Worm (Caenorhabditis elegans) whole organism, L2 larva: ENCODE data around the gene tbc-14.

Experiments used
- F13H6.1 ChIP-seq: sonication (generic microtip); optimal IDR thresholded peaks from 2 replicates; lab custom pipeline; 2016; ENCODE audit warnings: missing genetic modification characterization, missing compliant biosample characterization
- R02D3.7 ChIP-seq: fragments of 150-350 bp; optimal IDR thresholded peaks from 2 replicates; lab custom pipeline; 2014; ENCODE audit warnings: missing biosample characterization, missing genetic modification characterization
- ceh-82 ChIP-seq: fragments of 150-350 bp; optimal IDR thresholded peaks from 2 replicates; lab custom pipeline; 2014; ENCODE audit warnings: missing biosample characterization, missing genetic modification characterization
- egl-27 ChIP-seq: sonication (generic microtip); optimal IDR thresholded peaks from 3 replicates; lab custom pipeline; 2017; ENCODE audit warnings: missing biosample characterization, missing genetic modification reagents, missing genetic modification characterization
- elt-3 ChIP-seq: sonication (generic microtip); optimal IDR thresholded peaks from 2 replicates; lab custom pipeline; 2017; ENCODE audit warnings: missing biosample characterization, missing genetic modification characterization
- fos-1 ChIP-seq: fragments of 150-350 bp; optimal IDR thresholded peaks from 2 replicates; lab custom pipeline; 2014; ENCODE audit warnings: missing biosample characterization, missing genetic modification characterization
- gmeb-1 ChIP-seq: fragments of 150-350 bp; optimal IDR thresholded peaks from 2 replicates; lab custom pipeline; 2014; ENCODE audit warnings: missing biosample characterization, missing genetic modification characterization
- mbf-1 ChIP-seq: sonication (generic microtip); optimal IDR thresholded peaks from 2 replicates; lab custom pipeline; 2017; ENCODE audit warnings: missing biosample characterization, missing genetic modification characterization
- mdl-1 ChIP-seq, 2 experiments: fragments of 150-350 bp in 1 of 2; sonication (generic microtip) in 1 of 2; optimal IDR thresholded peaks; 2 replicates each; lab custom pipeline; 2017; ENCODE audit warnings: missing biosample characterization in 2 of 2, missing genetic modification characterization in 2 of 2
- nhr-11 ChIP-seq: fragments of 150-350 bp; optimal IDR thresholded peaks from 2 replicates; lab custom pipeline; 2014; ENCODE audit warnings: missing biosample characterization, missing genetic modification characterization
- nhr-237 ChIP-seq: fragments of 150-350 bp; optimal IDR thresholded peaks from 2 replicates; lab custom pipeline; 2014; ENCODE audit warnings: missing biosample characterization, missing genetic modification characterization
- snpc-4 ChIP-seq: fragments of 150-350 bp; optimal IDR thresholded peaks from 2 replicates; lab custom pipeline; 2014; ENCODE audit warnings: missing biosample characterization, missing genetic modification characterization
- zag-1 ChIP-seq: fragments of 150-350 bp; optimal IDR thresholded peaks from 2 replicates; lab custom pipeline; 2014; ENCODE audit warnings: missing biosample characterization, missing genetic modification characterization
- ztf-11 ChIP-seq: sonication (generic microtip); optimal IDR thresholded peaks from 2 replicates; lab custom pipeline; 2017; ENCODE audit warnings: missing biosample characterization, missing genetic modification characterization

DNA sequence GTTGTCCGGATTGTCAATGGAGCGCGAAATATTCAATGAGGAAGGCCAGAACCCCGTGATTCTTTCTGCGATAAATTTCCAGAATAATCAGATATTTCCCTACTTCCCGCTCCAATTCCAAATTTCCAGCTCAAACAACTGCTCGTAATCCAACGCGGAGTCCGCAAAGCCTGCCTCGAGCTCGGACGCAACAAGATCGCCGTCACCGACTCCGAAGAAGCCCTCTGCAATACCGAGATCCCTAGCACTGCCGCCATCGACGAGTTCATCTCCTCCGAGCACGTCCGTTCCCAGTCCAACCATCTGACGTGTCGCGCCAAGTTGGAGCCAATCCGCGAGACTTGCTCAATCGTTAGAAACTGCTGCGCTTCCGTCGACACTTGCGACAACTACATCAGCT lies 37.7 kb upstream of the tbc-14 start:
- TF ChIP-seq nhr-11 (tag; lab: Kevin White, UChicago) (no peak), mbf-1 (tag; lab: Kevin White, UChicago) (no peak), elt-3 (tag; lab: Kevin White, UChicago) (no peak), gmeb-1 (tag; lab: Kevin White, UChicago) (no peak), F13H6.1 (tag; lab: Kevin White, UChicago) (no peak), zag-1 (tag; lab: Kevin White, UChicago) (no peak), ztf-11 (tag; lab: Kevin White, UChicago) (no peak), nhr-237 (no peak), ceh-82 (tag; lab: Kevin White, UChicago) (no peak), mdl-1 (tag; optimal IDR thresholded peaks at IDR 0.05; lab: Kevin White, UChicago) (no peak), fos-1 (tag; lab: Kevin White, UChicago) (no peak), R02D3.7 (tag; lab: Kevin White, UChicago) (no peak), snpc-4 (tag; lab: Kevin White, UChicago) (no peak), egl-27 (tag; lab: Kevin White, UChicago) (no peak)
